Worm (Caenorhabditis elegans): Measurements from ENCODE around the gene M01H9.2.
A peak's percentile ranks its signal among the peaks of the same experiment; 100 is the strongest.

M01H9.2 gene

DNA sequence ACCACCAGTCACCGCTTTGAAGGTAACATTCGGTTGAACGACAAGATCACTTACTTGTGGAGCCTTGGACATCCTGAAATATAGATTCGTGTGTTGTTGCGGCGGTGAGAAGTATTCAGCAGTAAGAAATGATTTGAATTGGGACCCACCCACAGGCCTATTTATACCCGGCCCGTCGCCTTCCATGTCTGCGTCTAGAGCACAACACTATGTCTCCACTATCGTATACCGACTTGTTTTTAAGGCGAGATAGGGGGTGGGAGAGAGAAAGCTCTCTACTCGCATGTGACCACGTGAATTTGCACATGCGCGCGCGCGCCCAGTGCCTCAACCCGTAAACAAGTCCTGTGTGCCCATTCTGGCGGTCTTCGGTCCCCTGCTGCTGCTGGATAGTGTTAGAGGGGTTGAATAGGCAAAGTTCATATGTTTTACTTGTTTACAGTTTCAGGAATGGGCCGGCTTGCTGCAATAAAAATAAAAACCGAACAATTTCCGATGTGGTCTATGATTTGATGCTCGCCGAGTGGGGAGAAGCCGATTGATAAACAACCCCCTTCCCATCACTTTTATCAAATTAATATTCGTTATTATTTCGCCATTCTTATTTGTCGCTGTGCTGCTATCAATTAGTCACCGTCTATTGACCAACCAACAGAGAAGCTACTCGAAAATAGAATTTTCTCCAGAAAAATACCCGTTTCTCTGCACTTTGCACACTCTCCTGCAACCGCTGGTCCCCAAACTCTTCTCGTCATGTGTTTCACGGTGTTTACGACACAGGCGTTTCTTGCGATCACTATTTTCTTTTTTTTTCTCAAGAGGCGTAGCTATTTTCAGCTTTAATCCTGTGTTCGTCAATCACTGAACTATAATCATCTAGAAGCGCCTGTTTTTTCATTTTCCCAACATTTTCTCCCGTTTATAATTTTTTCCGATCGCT is 7.0 kb upstream of the M01H9.2 start:
- TF ChIP-seq lin-13 (tag; optimal IDR thresholded peaks at IDR 0.05) = no peak
- TF ChIP-seq hlh-1 (tag; optimal IDR thresholded peaks at IDR 0.05) = peak; percentile 45
- TF ChIP-seq blmp-1 (tag; optimal IDR thresholded peaks at IDR 0.05) = no peak
- TF ChIP-seq sem-2 (GFP tag; optimal IDR thresholded peaks at IDR 0.05) = peak; percentile 5
- TF ChIP-seq drap-1 (GFP tag; optimal IDR thresholded peaks at IDR 0.05) = peak; percentile 30
- peak; percentile 50 for TF ChIP-seq pha-4 (tag; optimal IDR thresholded peaks at IDR 0.05)

DNA sequence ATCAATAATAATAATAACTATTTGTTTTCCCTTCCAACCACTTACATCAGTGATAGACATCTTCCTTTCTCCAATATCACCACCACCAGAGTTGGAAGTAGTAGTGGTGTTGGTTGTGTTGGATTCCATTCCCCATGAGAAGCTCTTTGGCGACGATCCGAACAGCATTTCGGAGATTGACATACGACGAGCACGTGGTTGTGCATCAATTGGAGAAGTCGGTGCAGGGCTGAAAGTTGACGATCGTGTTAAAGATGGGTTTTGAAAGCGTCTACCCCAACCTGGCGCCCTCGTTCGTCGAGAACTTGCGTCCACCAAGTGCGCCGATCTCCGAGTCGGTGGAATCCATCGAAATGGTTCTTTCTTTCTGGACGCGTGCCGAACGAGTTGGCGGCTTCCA is 6.0 kb upstream of the M01H9.2 start:
- no peak for TF ChIP-seq unc-120 (tag; optimal IDR thresholded peaks at IDR 0.05; ENCODE audit: poor library complexity, severe bottlenecking)
- no peak for TF ChIP-seq lsy-2 (tag; optimal IDR thresholded peaks at IDR 0.05)
- TF ChIP-seq cnd-1 (tag; optimal IDR thresholded peaks at IDR 0.05) = no peak
- TF ChIP-seq ces-1 (GFP tag; optimal IDR thresholded peaks at IDR 0.05) = no peak
- TF ChIP-seq pha-4 (tag; optimal IDR thresholded peaks at IDR 0.05) = no peak
- TF ChIP-seq ztf-11 (tag; optimal IDR thresholded peaks at IDR 0.05) = no peak
- no peak for TF ChIP-seq mab-5 (tag; optimal IDR thresholded peaks at IDR 0.05)
- no peak for TF ChIP-seq ceh-43 (GFP tag; optimal IDR thresholded peaks at IDR 0.05)
- TF ChIP-seq nhr-237 (tag; optimal IDR thresholded peaks at IDR 0.05) = no peak
- TF ChIP-seq nhr-2 (tag; optimal IDR thresholded peaks at IDR 0.05) = no peak
- no peak for TF ChIP-seq unc-39 (tag; optimal IDR thresholded peaks at IDR 0.05)
- no peak for TF ChIP-seq mls-2 (tag; optimal IDR thresholded peaks at IDR 0.05)
- no peak for TF ChIP-seq nhr-76 (tag; optimal IDR thresholded peaks at IDR 0.05)
- no peak for TF ChIP-seq mep-1 (tag; optimal IDR thresholded peaks at IDR 0.05)
- no peak for TF ChIP-seq tbx-8 (GFP tag; optimal IDR thresholded peaks at IDR 0.05)
- TF ChIP-seq lin-32 (GFP tag; optimal IDR thresholded peaks at IDR 0.05) = no peak

DNA sequence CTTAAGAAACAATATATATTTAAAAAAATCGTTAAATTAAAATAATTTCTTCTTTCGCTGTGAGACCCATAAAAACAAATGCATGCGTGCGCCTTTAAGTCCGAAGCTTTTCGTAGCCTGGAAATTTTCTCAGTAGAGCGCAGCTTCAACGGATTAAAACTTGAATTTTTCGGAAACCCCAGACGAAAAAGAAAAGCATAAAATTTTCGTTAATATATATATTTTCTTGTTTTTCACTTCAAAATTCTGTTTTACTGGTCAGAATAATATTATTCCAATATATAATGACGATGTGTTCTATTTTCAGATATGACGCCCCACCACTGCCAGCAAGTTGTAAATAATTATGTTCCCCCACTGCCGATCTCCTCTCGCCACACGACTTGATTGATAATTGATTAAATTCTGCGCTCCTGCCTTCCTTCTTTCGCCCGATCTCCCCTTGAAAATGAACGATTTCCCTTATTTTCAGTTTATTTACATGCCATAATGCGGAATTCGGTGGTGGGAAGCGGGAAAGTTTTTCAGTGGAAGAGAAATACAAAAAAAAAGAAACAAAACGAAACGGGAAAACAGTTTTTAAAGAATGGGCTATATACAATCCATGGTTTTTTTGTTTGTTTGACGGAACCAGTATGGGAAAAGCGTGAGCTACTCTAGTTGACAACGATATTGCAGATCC is 5.2 kb upstream of the M01H9.2 start:
- TF ChIP-seq elt-1 (tag; optimal IDR thresholded peaks at IDR 0.05; ENCODE audit: borderline replicate concordance, insufficient read depth) (no peak), ceh-83 (GFP tag; optimal IDR thresholded peaks at IDR 0.05) (peak; percentile 6)

DNA sequence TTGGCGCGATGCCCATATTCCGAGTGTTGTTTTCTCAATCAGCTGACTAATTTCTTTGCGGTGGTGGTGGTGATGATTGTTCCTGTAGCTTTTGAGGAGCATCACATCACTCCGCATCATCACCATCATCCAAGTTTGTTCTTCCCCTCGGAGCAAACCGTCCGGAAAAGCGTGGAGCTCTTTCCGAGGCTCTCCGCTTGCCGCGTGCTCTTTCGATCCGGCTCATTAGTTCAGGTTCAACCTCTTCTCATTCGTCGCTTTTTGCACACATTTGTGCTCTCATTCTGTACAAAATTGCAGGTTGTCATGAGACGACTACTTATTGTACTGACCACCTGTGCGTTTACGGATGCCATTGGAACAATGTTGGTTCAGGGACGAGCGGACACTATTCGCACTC is 2.2 kb upstream of the M01H9.2 start, which contains the start of gene M01H9.5:
Gene M01H9.5, plus strand, starts transcription at position 301 of the 400 bp plus-strand sequence.
- no peak for TF ChIP-seq ceh-43 (GFP tag; optimal IDR thresholded peaks at IDR 0.05)
- TF ChIP-seq cnd-1 (tag; optimal IDR thresholded peaks at IDR 0.05) = no peak
- TF ChIP-seq ceh-39 (tag; optimal IDR thresholded peaks at IDR 0.05) = no peak
- TF ChIP-seq mab-5 (tag; optimal IDR thresholded peaks at IDR 0.05) = no peak
- no peak for TF ChIP-seq nhr-76 (tag; optimal IDR thresholded peaks at IDR 0.05)
- TF ChIP-seq mep-1 (tag; optimal IDR thresholded peaks at IDR 0.05) = no peak
- no peak for TF ChIP-seq hlh-1 (tag; optimal IDR thresholded peaks at IDR 0.05)
- no peak for TF ChIP-seq snpc-4 (tag; optimal IDR thresholded peaks at IDR 0.05)
- TF ChIP-seq ceh-83 (GFP tag; optimal IDR thresholded peaks at IDR 0.05) = no peak

DNA sequence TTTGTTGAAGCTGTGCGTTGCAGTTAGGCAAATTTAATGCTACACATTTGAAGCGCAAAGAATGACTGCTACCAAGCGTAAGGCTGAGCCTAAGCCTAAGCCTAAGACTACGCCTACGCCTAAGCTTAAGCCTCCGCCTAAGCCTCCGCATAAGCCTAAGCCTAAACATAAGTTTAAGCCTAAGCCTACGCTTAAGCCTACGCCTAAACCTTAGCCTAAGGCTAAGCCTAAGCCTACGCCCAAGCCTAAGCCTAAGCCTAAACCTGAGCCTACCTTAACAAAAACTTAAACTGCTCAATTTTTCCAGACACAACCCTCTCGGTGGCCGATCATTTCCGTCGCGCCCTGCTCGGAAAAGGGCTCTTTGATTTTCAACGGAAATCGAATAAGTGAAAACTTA is 3.7 kb downstream of the M01H9.2 start:
- TF ChIP-seq bed-3 (GFP tag; optimal IDR thresholded peaks at IDR 0.05) (no peak), tbx-8 (GFP tag; optimal IDR thresholded peaks at IDR 0.05) (no peak), blmp-1 (tag; optimal IDR thresholded peaks at IDR 0.05) (no peak), nhr-12 (tag; optimal IDR thresholded peaks at IDR 0.05) (no peak)

DNA sequence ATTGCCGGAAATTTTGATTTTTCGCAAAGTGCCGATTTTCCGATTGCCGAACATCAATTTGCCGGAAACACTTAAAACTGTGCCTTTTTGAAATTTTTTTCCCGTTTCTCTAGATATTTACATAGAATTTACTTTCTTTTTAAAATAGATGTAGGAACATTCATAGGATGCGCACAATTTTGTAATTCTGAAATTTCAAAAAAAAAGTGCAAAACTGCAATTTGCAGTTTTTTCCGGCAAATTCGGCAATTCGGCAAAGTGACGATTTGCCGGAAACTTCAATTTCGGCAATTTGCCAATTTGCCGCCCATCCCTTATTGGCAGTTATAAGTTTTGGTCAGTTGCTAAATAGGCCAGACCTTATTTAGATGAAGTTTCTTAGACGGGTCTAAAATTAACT is 6.4 kb downstream of the M01H9.2 start:
- TF ChIP-seq nhr-76 (tag; optimal IDR thresholded peaks at IDR 0.05) = no peak
- TF ChIP-seq mab-5 (tag; optimal IDR thresholded peaks at IDR 0.05) = no peak
- TF ChIP-seq nhr-237 (tag; optimal IDR thresholded peaks at IDR 0.05) = no peak
- no peak for TF ChIP-seq lsy-2 (tag; optimal IDR thresholded peaks at IDR 0.05)
- no peak for TF ChIP-seq bed-3 (GFP tag; optimal IDR thresholded peaks at IDR 0.05)
- TF ChIP-seq cnd-1 (tag; optimal IDR thresholded peaks at IDR 0.05) = no peak
- TF ChIP-seq ceh-39 (tag; optimal IDR thresholded peaks at IDR 0.05) = no peak
- TF ChIP-seq ces-1 (GFP tag; optimal IDR thresholded peaks at IDR 0.05) = no peak
- TF ChIP-seq unc-39 (tag; optimal IDR thresholded peaks at IDR 0.05) = no peak
- no peak for TF ChIP-seq blmp-1 (tag; optimal IDR thresholded peaks at IDR 0.05)
- TF ChIP-seq elt-3 (tag; optimal IDR thresholded peaks at IDR 0.05) = no peak
